Worm (Caenorhabditis elegans): ENCODE data around the gene cyp-33C11.

DNA sequence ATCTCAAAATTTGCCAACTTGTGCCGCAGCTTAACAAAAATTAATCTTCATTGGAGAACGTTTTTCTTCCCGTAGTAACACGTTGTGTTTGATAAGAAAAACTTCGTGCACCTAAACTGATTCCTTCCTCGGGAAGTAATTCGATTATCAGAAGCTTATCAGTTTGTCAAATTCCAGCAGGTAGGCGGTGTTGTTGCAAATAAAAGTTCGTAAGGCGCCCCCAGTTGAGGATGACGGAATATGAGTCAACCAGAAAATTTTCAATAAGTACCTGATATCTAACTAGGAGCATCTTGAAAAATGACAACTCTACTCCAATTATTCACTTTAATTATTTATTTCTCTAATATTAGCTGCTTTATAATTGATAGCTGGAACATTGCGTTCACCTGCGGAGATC is 29.0 kb upstream of the cyp-33C11 start, which contains the start of gene C05E4.7:
- TF ChIP-seq nhr-6 (tag; optimal IDR thresholded peaks at IDR 0.05), result no peak
- no peak for TF ChIP-seq egl-27 (tag; optimal IDR thresholded peaks at IDR 0.05)
- no peak for TF ChIP-seq ceh-20 (GFP tag; IDR thresholded peaks at IDR 0.05)
